Fruit fly (Drosophila melanogaster) whole organism, embryonic: ENCODE results near the gene Hem.

Experiments used
- ATbp ChIP-seq: fragments of 200-800 bp; sonication (Bioruptor generic); optimal IDR thresholded peaks from 2 replicates; lab custom pipeline; 2017; ENCODE audit warnings: missing biosample characterization, mild to moderate bottlenecking, missing genetic modification characterization, missing genetic modification reagents
- Ada2b ChIP-seq: fragments of 200-800 bp; sonication (Bioruptor generic); IDR thresholded peaks from 2 replicates; pipeline ENCODE4 v1.3.6; 2022; ENCODE audit warnings: missing biosample characterization, missing genetic modification characterization
- CG1024 ChIP-seq: fragments of 200-800 bp; sonication (Bioruptor generic); IDR thresholded peaks from 2 replicates; pipeline ENCODE4 v1.3.6; 2022; ENCODE audit warnings: missing biosample characterization, missing genetic modification characterization
- CG10979 ChIP-seq: fragments of 200-800 bp; sonication (Bioruptor generic); optimal IDR thresholded peaks from 2 replicates; lab custom pipeline; 2018; ENCODE audit warnings: missing biosample characterization, mild to moderate bottlenecking, missing genetic modification characterization, moderate library complexity
- CG11723 ChIP-seq: fragments of 200-800 bp; sonication (Bioruptor generic); optimal IDR thresholded peaks from 2 replicates; lab custom pipeline; 2017; ENCODE audit warnings: missing biosample characterization, mild to moderate bottlenecking, missing genetic modification characterization
- CG15011 ChIP-seq: fragments of 200-800 bp; sonication (Bioruptor generic); optimal IDR thresholded peaks from 3 replicates; lab custom pipeline; 2018; ENCODE audit warnings: missing biosample characterization, mild to moderate bottlenecking, missing genetic modification characterization
- CG6854 ChIP-seq: fragments of 200-800 bp; sonication (Bioruptor generic); optimal IDR thresholded peaks from 3 replicates; lab custom pipeline; 2017; ENCODE audit warnings: missing biosample characterization, mild to moderate bottlenecking, missing genetic modification characterization
- CG7745 ChIP-seq: fragments of 200-800 bp; sonication (Bioruptor generic); optimal IDR thresholded peaks from 2 replicates; lab custom pipeline; 2018; ENCODE audit warnings: missing biosample characterization, mild to moderate bottlenecking, missing genetic modification characterization, moderate library complexity
- CG7839 ChIP-seq: fragments of 200-800 bp; sonication (Bioruptor generic); optimal IDR thresholded peaks from 3 replicates; lab custom pipeline; 2018; ENCODE audit warnings: missing biosample characterization, mild to moderate bottlenecking, missing genetic modification characterization, moderate library complexity
- CG9727 ChIP-seq: fragments of 200-800 bp; sonication (Bioruptor generic); optimal IDR thresholded peaks from 3 replicates; lab custom pipeline; 2017; ENCODE audit warnings: missing biosample characterization, mild to moderate bottlenecking, missing genetic modification characterization
- Dip3 ChIP-seq: fragments of 200-800 bp; sonication (Bioruptor generic); optimal IDR thresholded peaks from 3 replicates; lab custom pipeline; 2016; ENCODE audit warnings: missing biosample characterization, missing genetic modification characterization
- Dll ChIP-seq: fragments of 200-800 bp; sonication (Bioruptor generic); IDR thresholded peaks from 4 replicates; pipeline ENCODE4 v1.3.6; 2022; ENCODE audit warnings: missing biosample characterization, missing genetic modification characterization; ENCODE audit not compliant: partially characterized antibody
- Doc2 ChIP-seq: fragments of 200-800 bp; sonication (Bioruptor generic); IDR thresholded peaks from 2 replicates; pipeline ENCODE4 v1.3.6; 2022; ENCODE audit warnings: missing biosample characterization, missing genetic modification characterization
- Ets65A ChIP-seq: fragments of 200-800 bp; sonication (Bioruptor generic); peaks from one replicate; lab custom pipeline; 2016; ENCODE audit warnings: missing biosample characterization, missing genetic modification characterization
- GATAe ChIP-seq: fragments of 200-800 bp; sonication (Bioruptor generic); conservative IDR thresholded peaks from 2 replicates; pipeline ENCODE4 v1.3.6; 2022; ENCODE audit warnings: missing biosample characterization, missing genetic modification characterization
- Gug ChIP-seq: fragments of 200-800 bp; sonication (Bioruptor generic); IDR thresholded peaks from 4 replicates; pipeline ENCODE4 v1.3.6; 2022; ENCODE audit warnings: missing biosample characterization, missing genetic modification characterization
- HLH54F ChIP-seq: fragments of 200-800 bp; sonication (Bioruptor generic); optimal IDR thresholded peaks from 3 replicates; lab custom pipeline; 2016; ENCODE audit warnings: missing biosample characterization, missing genetic modification characterization
- Hr39 ChIP-seq: fragments of >200 bp; optimal IDR thresholded peaks from 2 replicates; lab custom pipeline; 2017
- Hr51 ChIP-seq, 2 experiments: fragments of 200-800 bp; sonication (Bioruptor generic); optimal IDR thresholded peaks; 2 replicates in 1 of 2; 3 replicates in 1 of 2; lab custom pipeline; 2016 to 2018; ENCODE audit warnings: missing biosample characterization in 2 of 2, missing genetic modification characterization in 2 of 2, mild to moderate bottlenecking in 1 of 2, moderate library complexity in 1 of 2
- Jarid2 ChIP-seq: fragments of 200-800 bp; sonication (Bioruptor generic); optimal IDR thresholded peaks from 3 replicates; lab custom pipeline; 2017; ENCODE audit warnings: mild to moderate bottlenecking, missing biosample characterization, missing genetic modification reagents, missing genetic modification characterization
- Oaz ChIP-seq: fragments of 200-800 bp; sonication (Bioruptor generic); IDR thresholded peaks from 2 replicates; pipeline ENCODE4 v1.3.6; 2022; ENCODE audit warnings: missing biosample characterization, missing genetic modification characterization
- Spps ChIP-seq: fragments of 200-800 bp; sonication (Bioruptor generic); optimal IDR thresholded peaks from 2 replicates; lab custom pipeline; 2018; ENCODE audit warnings: missing biosample characterization, mild to moderate bottlenecking, missing genetic modification characterization
- ash1 ChIP-seq: fragments of 200-800 bp; sonication (Bioruptor generic); optimal IDR thresholded peaks from 2 replicates; lab custom pipeline; 2018; ENCODE audit warnings: missing biosample characterization, mild to moderate bottlenecking, missing genetic modification characterization
- bcd ChIP-seq: fragments of 200-800 bp; sonication (Bioruptor generic); optimal IDR thresholded peaks from 2 replicates; lab custom pipeline; 2017; ENCODE audit warnings: missing biosample characterization, mild to moderate bottlenecking, missing genetic modification characterization
- croc ChIP-seq: fragments of 200-800 bp; sonication (Bioruptor generic); conservative IDR thresholded peaks from 3 replicates; pipeline ENCODE4 v1.3.6; 2022; ENCODE audit warnings: missing biosample characterization, missing genetic modification characterization
- crol ChIP-seq: fragments of 200-800 bp; sonication (Bioruptor generic); IDR thresholded peaks from 2 replicates; pipeline ENCODE4 v1.3.6; 2022; ENCODE audit warnings: missing biosample characterization, missing genetic modification characterization
- dati ChIP-seq: fragments of 200-800 bp; sonication (Bioruptor generic); IDR thresholded peaks from 2 replicates; pipeline ENCODE4 v1.3.6; 2022; ENCODE audit warnings: missing biosample characterization, missing genetic modification characterization
- hth ChIP-seq: fragments of >200 bp; optimal IDR thresholded peaks from 2 replicates; lab custom pipeline; 2017; ENCODE audit warnings: inconsistent platforms
- lab ChIP-seq: fragments of 200-800 bp; sonication (Bioruptor generic); optimal IDR thresholded peaks from 3 replicates; lab custom pipeline; 2017; ENCODE audit warnings: missing biosample characterization, missing genetic modification characterization, mild to moderate bottlenecking, moderate library complexity, missing genetic modification reagents
- odd ChIP-seq: fragments of 200-800 bp; sonication (Bioruptor generic); optimal IDR thresholded peaks from 2 replicates; lab custom pipeline; 2017; ENCODE audit warnings: missing biosample characterization, mild to moderate bottlenecking, missing genetic modification characterization
- pan ChIP-seq, 4 experiments: fragments of >200 bp in 3 of 4; fragments of 200-800 bp in 1 of 4; sonication (Bioruptor generic) in 1 of 4; optimal IDR thresholded peaks in 3 of 4; IDR thresholded peaks in 1 of 4; 2 replicates each; pipeline versions ENCODE4 v1.3.6 to Lab custom; 2017 to 2022; ENCODE audit warnings: missing biosample characterization in 2 of 4, missing genetic modification characterization in 2 of 4, mixed read lengths in 1 of 4
- pros ChIP-seq: fragments of 200-800 bp; sonication (Bioruptor generic); optimal IDR thresholded peaks from 3 replicates; lab custom pipeline; 2019; ENCODE audit warnings: missing biosample characterization, mild to moderate bottlenecking, missing genetic modification characterization, moderate library complexity
- row ChIP-seq: fragments of 200-800 bp; sonication (Bioruptor generic); IDR thresholded peaks from 3 replicates; pipeline ENCODE4 v1.3.6; 2022; ENCODE audit warnings: missing biosample characterization, missing genetic modification characterization
- sens ChIP-seq: fragments of 200-800 bp; sonication (Bioruptor generic); peaks from one replicate; lab custom pipeline; 2016; ENCODE audit warnings: missing biosample characterization, missing genetic modification characterization
- sima ChIP-seq: fragments of 200-800 bp; sonication (Bioruptor generic); optimal IDR thresholded peaks from 2 replicates; lab custom pipeline; 2016; ENCODE audit warnings: missing biosample characterization, missing genetic modification characterization
- stc ChIP-seq: fragments of 200-800 bp; sonication (Bioruptor generic); IDR thresholded peaks from 2 replicates; pipeline ENCODE4 v1.3.6; 2022; ENCODE audit warnings: missing biosample characterization, missing genetic modification characterization
- tap ChIP-seq: fragments of 200-800 bp; optimal IDR thresholded peaks from 3 replicates; lab custom pipeline; 2019; ENCODE audit warnings: missing biosample characterization, mild to moderate bottlenecking, missing genetic modification characterization, moderate library complexity
- tna ChIP-seq: fragments of 200-800 bp; sonication (Bioruptor generic); IDR thresholded peaks from 2 replicates; pipeline ENCODE4 v1.3.6; 2022; ENCODE audit warnings: missing biosample characterization, missing genetic modification characterization; ENCODE audit not compliant: partially characterized antibody
- toy ChIP-seq: fragments of 200-800 bp; sonication (Bioruptor generic); IDR thresholded peaks from 2 replicates; pipeline ENCODE4 v1.3.6; 2022; ENCODE audit warnings: missing biosample characterization, missing genetic modification characterization
- trem ChIP-seq: fragments of 200-800 bp; optimal IDR thresholded peaks from 3 replicates; lab custom pipeline; 2019; ENCODE audit warnings: missing biosample characterization, mild to moderate bottlenecking, missing genetic modification characterization, moderate library complexity
- wdn ChIP-seq: fragments of 200-800 bp; sonication (Bioruptor generic); IDR thresholded peaks from 2 replicates; pipeline ENCODE4 v1.3.6; 2022; ENCODE audit warnings: missing biosample characterization, missing genetic modification characterization
- zfh1 ChIP-seq: fragments of 200-800 bp; sonication (Bioruptor generic); IDR thresholded peaks from 3 replicates; pipeline ENCODE4 v1.3.6; 2022; ENCODE audit warnings: missing biosample characterization, missing genetic modification characterization

The Hem gene

dm6 chr3L:22242241-22242640 lies 45.8 kb downstream of the Hem start:
- TF ChIP-seq Doc2 = no peak
- peak; percentile 22; the same call in 1 of the 2 replicates for TF ChIP-seq dati
- TF ChIP-seq Spps (tag; lab: Kevin White, UChicago) = no peak
- peak; percentile 46 for TF ChIP-seq Hr39
- TF ChIP-seq Jarid2 = no peak
- no peak for TF ChIP-seq CG9727
- 0 out of 2 replicates have a peak, but pooled peaks have one; percentile 13 for TF ChIP-seq crol (GFP tag; lab: Robert Waterston, UW)
- TF ChIP-seq CG10979 (tag; lab: Kevin White, UChicago) = no peak
- TF ChIP-seq HLH54F (GFP tag; lab: Kevin White, UChicago) = no peak
- TF ChIP-seq, all 482 proteins: peak for 3

dm6 chr3L:22237658-22238057 lies 50.3 kb downstream of the Hem start:
- TF ChIP-seq Dip3 (GFP tag; lab: Kevin White, UChicago) = no peak
- TF ChIP-seq pan (optimal IDR thresholded peaks at IDR 0.05; lab: Kevin White, UChicago) = no peak
- no peak for TF ChIP-seq pan (GFP tag; optimal IDR thresholded peaks at IDR 0.05 in 1 of 2, IDR thresholded peaks at IDR 0.05 in 1 of 2)
- no peak for TF ChIP-seq stc (GFP tag; lab: Robert Waterston, UW)
- no peak for TF ChIP-seq ash1
- TF ChIP-seq GATAe (GFP tag; lab: Robert Waterston, UW) = no peak
- TF ChIP-seq CG7839 (tag; lab: Kevin White, UChicago) = no peak
- TF ChIP-seq Oaz (GFP tag; lab: Robert Waterston, UW) = no peak
- TF ChIP-seq tna (GFP tag; lab: Robert Waterston, UW) = no peak
- TF ChIP-seq tap (tag; lab: Kevin White, UChicago) = no peak
- peak; percentile 33 for TF ChIP-seq sens
- TF ChIP-seq CG7745 (tag; lab: Kevin White, UChicago) = peak; percentile 69
- no peak for TF ChIP-seq Doc2
- TF ChIP-seq bcd (GFP tag; lab: Kevin White, UChicago) = no peak
- TF ChIP-seq Dll (GFP tag; lab: Robert Waterston, UW) = no peak
- TF ChIP-seq wdn (GFP tag; lab: Robert Waterston, UW) = no peak
- no peak for TF ChIP-seq Ada2b
- TF ChIP-seq pros (GFP tag; lab: Kevin White, UChicago) = peak; percentile 45
- TF ChIP-seq zfh1 (GFP tag; lab: Robert Waterston, UW) = no peak
- TF ChIP-seq croc (GFP tag; lab: Robert Waterston, UW) = no peak
- no peak for TF ChIP-seq CG1024 (GFP tag; lab: Robert Waterston, UW)
- TF ChIP-seq Ets65A (GFP tag; lab: Kevin White, UChicago) = peak; percentile 88
- peak in 1 of 2 experiments; percentile 14 for TF ChIP-seq Hr51 (GFP tag; optimal IDR thresholded peaks at IDR 0.05; lab: Kevin White, UChicago)
- no peak for TF ChIP-seq CG15011 (GFP tag; lab: Kevin White, UChicago)
- TF ChIP-seq ATbp (GFP tag; lab: Kevin White, UChicago) = no peak
- TF ChIP-seq row (GFP tag; lab: Robert Waterston, UW) = no peak
- TF ChIP-seq odd (GFP tag; lab: Kevin White, UChicago) = no peak
- TF ChIP-seq toy (GFP tag; lab: Robert Waterston, UW) = no peak
- no peak for TF ChIP-seq CG6854 (GFP tag; lab: Kevin White, UChicago)
- no peak for TF ChIP-seq sima
- no peak for TF ChIP-seq hth
- TF ChIP-seq CG11723 (GFP tag; lab: Kevin White, UChicago) = no peak
- TF ChIP-seq lab = no peak
- no peak for TF ChIP-seq trem (tag; lab: Kevin White, UChicago)
- TF ChIP-seq Gug (GFP tag; lab: Robert Waterston, UW) = no peak
- TF ChIP-seq, all 482 proteins: peak for 5
